Worm (Caenorhabditis elegans) whole organism, L4 larva: ENCODE data around the gene B0416.4.

Experiments used
- F26F4.8 ChIP-seq: fragments of 200-800 bp; sonication (Bioruptor generic); conservative IDR thresholded peaks from 2 replicates; pipeline ENCODE4 v1.3.6; 2022; ENCODE audit warnings: missing genetic modification characterization, missing compliant biosample characterization
- F37D6.2 ChIP-seq: sonication (generic microtip); optimal IDR thresholded peaks from 2 replicates; lab custom pipeline; 2016; ENCODE audit warnings: mild to moderate bottlenecking, missing genetic modification characterization, missing compliant biosample characterization
- F44E2.7 ChIP-seq: fragments of 200-800 bp; sonication (Bioruptor generic); IDR thresholded peaks from 2 replicates; pipeline ENCODE4 v2.1.2; 2022; ENCODE audit warnings: missing genetic modification characterization, missing compliant biosample characterization
- T26A8.4 ChIP-seq: fragments of 200-800 bp; sonication (Bioruptor generic); IDR thresholded peaks from 2 replicates; pipeline ENCODE4 v1.3.6; 2022; ENCODE audit warnings: missing genetic modification characterization, missing compliant biosample characterization
- Y105C5A.15 ChIP-seq: fragments of 200-800 bp; sonication (Bioruptor generic); IDR thresholded peaks from 2 replicates; pipeline ENCODE4 v1.3.6; 2022; ENCODE audit warnings: missing genetic modification characterization, missing compliant biosample characterization
- Y5F2A.4 ChIP-seq: fragments of 200-800 bp; sonication (Bioruptor generic); optimal IDR thresholded peaks from 2 replicates; lab custom pipeline; 2018; ENCODE audit warnings: mild to moderate bottlenecking, missing genetic modification characterization, missing compliant biosample characterization
- Y75B8A.6 ChIP-seq: fragments of 200-800 bp; sonication (Bioruptor generic); IDR thresholded peaks from 2 replicates; pipeline ENCODE4 v1.3.6; 2022; ENCODE audit warnings: missing genetic modification reagents, missing genetic modification characterization, missing compliant biosample characterization
- ZK546.5 ChIP-seq, 2 experiments: sonication (generic microtip); optimal IDR thresholded peaks; 2 replicates each; lab custom pipeline; 2017; ENCODE audit warnings: missing biosample characterization in 2 of 2, missing genetic modification characterization in 2 of 2
- aha-1 ChIP-seq: fragments of 150-350 bp; peaks from one replicate; lab custom pipeline; 2014; ENCODE audit warnings: missing biosample characterization, missing genetic modification characterization
- attf-4 ChIP-seq: sonication (generic microtip); optimal IDR thresholded peaks from 3 replicates; lab custom pipeline; 2017; ENCODE audit warnings: missing biosample characterization, missing genetic modification characterization
- ceh-32 ChIP-seq: sonication (generic microtip); optimal IDR thresholded peaks from 2 replicates; lab custom pipeline; 2016; ENCODE audit warnings: mild to moderate bottlenecking, missing genetic modification characterization, missing compliant biosample characterization; ENCODE audit not compliant: poor library complexity
- ceh-82 ChIP-seq: sonication (generic microtip); optimal IDR thresholded peaks from 2 replicates; lab custom pipeline; 2017; ENCODE audit warnings: missing biosample characterization, missing genetic modification characterization
- ctbp-1 ChIP-seq: fragments of 200-800 bp; sonication (Bioruptor generic); IDR thresholded peaks from 2 replicates; pipeline ENCODE4 v1.3.6; 2022; ENCODE audit warnings: missing genetic modification reagents, missing genetic modification characterization, missing compliant biosample characterization
- daf-12 ChIP-seq: fragments of 150-350 bp; optimal IDR thresholded peaks from 2 replicates; lab custom pipeline; 2014; ENCODE audit warnings: missing biosample characterization, missing genetic modification reagents, missing genetic modification characterization
- daf-16 ChIP-seq, 3 experiments: sonication (generic microtip); optimal IDR thresholded peaks; 2 replicates each; lab custom pipeline; 2016 to 2017; ENCODE audit warnings: missing genetic modification characterization in 3 of 3, missing genetic modification reagents in 3 of 3, mild to moderate bottlenecking in 2 of 3, missing compliant biosample characterization in 2 of 3, missing biosample characterization in 1 of 3, moderate library complexity in 1 of 3
- dmd-6 ChIP-seq: fragments of 200-800 bp; sonication (Bioruptor generic); IDR thresholded peaks from 2 replicates; pipeline ENCODE4 v1.3.6; 2022; ENCODE audit warnings: missing genetic modification reagents, missing genetic modification characterization, missing compliant biosample characterization
- dve-1 ChIP-seq: sonication (generic microtip); optimal IDR thresholded peaks from 2 replicates; lab custom pipeline; 2017; ENCODE audit warnings: antibody characterized with exemption, mild to moderate bottlenecking, missing genetic modification characterization, missing compliant biosample characterization; ENCODE audit not compliant: insufficient read depth
- egl-27 ChIP-seq: sonication (generic microtip); optimal IDR thresholded peaks from 3 replicates; lab custom pipeline; 2017; ENCODE audit warnings: missing biosample characterization, missing genetic modification reagents, missing genetic modification characterization
- fos-1 ChIP-seq: fragments of 150-350 bp; optimal IDR thresholded peaks from 2 replicates; lab custom pipeline; 2014; ENCODE audit warnings: missing biosample characterization, missing genetic modification characterization
- hif-1 ChIP-seq, 2 experiments: sonication (generic microtip); optimal IDR thresholded peaks; 2 replicates each; lab custom pipeline; 2016 to 2017; ENCODE audit warnings: missing compliant biosample characterization in 2 of 2, missing genetic modification characterization in 2 of 2, missing genetic modification reagents in 2 of 2, missing genotype in 2 of 2, mild to moderate bottlenecking in 1 of 2
- hlh-30 ChIP-seq: sonication (generic microtip); optimal IDR thresholded peaks from 2 replicates; lab custom pipeline; 2017; ENCODE audit warnings: antibody characterized with exemption, mild to moderate bottlenecking, missing genetic modification characterization, missing compliant biosample characterization; ENCODE audit not compliant: insufficient read depth
- hmg-1.1 ChIP-seq: fragments of 200-800 bp; sonication (Bioruptor generic); IDR thresholded peaks from 2 replicates; pipeline ENCODE4 v1.3.6; 2022; ENCODE audit warnings: missing genetic modification reagents, missing genetic modification characterization, missing compliant biosample characterization
- lin-1 ChIP-seq: fragments of 200-800 bp; sonication (Bioruptor generic); IDR thresholded peaks from 2 replicates; pipeline ENCODE4 v1.3.6; 2022; ENCODE audit warnings: missing genetic modification reagents, missing genetic modification characterization, missing compliant biosample characterization
- lin-15B ChIP-seq: fragments of 150-350 bp; sonication (generic microtip); optimal IDR thresholded peaks from 3 replicates; lab custom pipeline; 2014; ENCODE audit warnings: missing biosample characterization, missing genetic modification characterization
- lin-38 ChIP-seq: fragments of 200-800 bp; sonication (Bioruptor generic); IDR thresholded peaks from 2 replicates; pipeline ENCODE4 v1.3.6; 2022; ENCODE audit warnings: missing genetic modification reagents, missing genetic modification characterization, missing compliant biosample characterization
- lir-3 ChIP-seq: sonication (generic microtip); optimal IDR thresholded peaks from 2 replicates; lab custom pipeline; 2016; ENCODE audit warnings: mild to moderate bottlenecking, missing genetic modification characterization, missing compliant biosample characterization
- madf-5 ChIP-seq, 2 experiments: fragments of 200-800 bp; sonication (Bioruptor generic); IDR thresholded peaks; 2 replicates each; pipeline ENCODE4 v1.3.6; 2022; ENCODE audit warnings: missing compliant biosample characterization in 2 of 2, missing genetic modification characterization in 2 of 2
- mes-2 ChIP-seq: sonication (generic microtip); optimal IDR thresholded peaks from 2 replicates; lab custom pipeline; 2016; ENCODE audit warnings: missing genotype, mild to moderate bottlenecking, missing genetic modification characterization, missing compliant biosample characterization; ENCODE audit not compliant: poor library complexity, severe bottlenecking
- mxl-2 ChIP-seq: fragments of 200-800 bp; sonication (Bioruptor generic); conservative IDR thresholded peaks from 2 replicates; pipeline ENCODE4 v1.3.6; 2022; ENCODE audit warnings: missing genetic modification reagents, missing genetic modification characterization, missing compliant biosample characterization
- mxl-3 ChIP-seq: fragments of 200-800 bp; sonication (Bioruptor generic); optimal IDR thresholded peaks from 2 replicates; lab custom pipeline; 2018; ENCODE audit warnings: mild to moderate bottlenecking, missing genetic modification characterization, missing compliant biosample characterization
- nhr-10 ChIP-seq: fragments of 150-350 bp; optimal IDR thresholded peaks from 2 replicates; lab custom pipeline; 2014; ENCODE audit warnings: missing biosample characterization, missing genetic modification characterization
- nhr-102 ChIP-seq: sonication (generic microtip); optimal IDR thresholded peaks from 2 replicates; lab custom pipeline; 2016; ENCODE audit warnings: mild to moderate bottlenecking, missing genetic modification characterization, moderate library complexity, missing compliant biosample characterization
- nhr-11 ChIP-seq: fragments of 150-350 bp; optimal IDR thresholded peaks from 2 replicates; lab custom pipeline; 2014; ENCODE audit warnings: missing biosample characterization, missing genetic modification characterization
- nhr-111 ChIP-seq: fragments of 200-800 bp; sonication (Bioruptor generic); optimal IDR thresholded peaks from 2 replicates; lab custom pipeline; 2018; ENCODE audit warnings: mild to moderate bottlenecking, missing genetic modification characterization, missing compliant biosample characterization
- nhr-237 ChIP-seq: sonication (generic microtip); optimal IDR thresholded peaks from 2 replicates; lab custom pipeline; 2017; ENCODE audit warnings: missing biosample characterization, missing genetic modification characterization
- nhr-48 ChIP-seq: sonication (generic microtip); optimal IDR thresholded peaks from 2 replicates; lab custom pipeline; 2016; ENCODE audit warnings: mild to moderate bottlenecking, missing genetic modification characterization, missing compliant biosample characterization
- nhr-6 ChIP-seq: fragments of 150-350 bp; optimal IDR thresholded peaks from 2 replicates; lab custom pipeline; 2014; ENCODE audit warnings: missing biosample characterization, missing genetic modification characterization
- sdz-12 ChIP-seq: fragments of 200-800 bp; sonication (Bioruptor generic); optimal IDR thresholded peaks from 2 replicates; lab custom pipeline; 2018; ENCODE audit warnings: mild to moderate bottlenecking, missing genetic modification characterization, missing compliant biosample characterization
- set-16 ChIP-seq: fragments of 200-800 bp; sonication (Bioruptor generic); IDR thresholded peaks from 2 replicates; pipeline ENCODE4 v1.3.6; 2022; ENCODE audit warnings: missing genetic modification reagents, missing genetic modification characterization, missing compliant biosample characterization
- skn-1 ChIP-seq: fragments of 150-350 bp; optimal IDR thresholded peaks from 2 replicates; lab custom pipeline; 2014; ENCODE audit warnings: missing biosample characterization, missing genetic modification characterization
- snpc-1.2 ChIP-seq: fragments of 200-800 bp; sonication (Bioruptor generic); IDR thresholded peaks from 2 replicates; pipeline ENCODE4 v1.3.6; 2022; ENCODE audit warnings: missing genetic modification reagents, missing genetic modification characterization, missing compliant biosample characterization
- spr-1 ChIP-seq: sonication (generic microtip); optimal IDR thresholded peaks from 2 replicates; lab custom pipeline; 2016; ENCODE audit warnings: mild to moderate bottlenecking, missing genetic modification characterization, missing compliant biosample characterization
- spr-3 ChIP-seq: fragments of 200-800 bp; sonication (Bioruptor generic); optimal IDR thresholded peaks from 2 replicates; lab custom pipeline; 2018; ENCODE audit warnings: mild to moderate bottlenecking, missing genetic modification characterization, missing compliant biosample characterization
- tag-97 ChIP-seq: fragments of 200-800 bp; sonication (Bioruptor generic); IDR thresholded peaks from 2 replicates; pipeline ENCODE4 v1.3.6; 2022; ENCODE audit warnings: missing genetic modification characterization, missing compliant biosample characterization
- tra-1 ChIP-seq: fragments of 200-800 bp; sonication (Bioruptor generic); IDR thresholded peaks from 2 replicates; pipeline ENCODE4 v1.3.6; 2022; ENCODE audit warnings: missing genetic modification reagents, missing genetic modification characterization, missing compliant biosample characterization
- unc-62 ChIP-seq, 3 experiments: fragments of 150-350 bp in 1 of 3; sonication (generic microtip); optimal IDR thresholded peaks in 2 of 3; peaks in 1 of 3; 1 replicate in 1 of 3; 2 replicates in 2 of 3; lab custom pipeline; 2014 to 2017; ENCODE audit warnings: missing biosample characterization in 3 of 3, missing genetic modification characterization in 3 of 3, missing genetic modification reagents in 3 of 3, missing genotype in 1 of 3
- vab-7 ChIP-seq: fragments of 200-800 bp; sonication (Bioruptor generic); IDR thresholded peaks from 2 replicates; pipeline ENCODE4 v1.3.6; 2022; ENCODE audit warnings: missing genetic modification reagents, missing genetic modification characterization, missing compliant biosample characterization
- zfp-2 ChIP-seq: sonication (generic microtip); optimal IDR thresholded peaks from 2 replicates; lab custom pipeline; 2016; ENCODE audit warnings: mild to moderate bottlenecking, missing genetic modification characterization, missing compliant biosample characterization
- zfp-3 ChIP-seq: fragments of 200-800 bp; sonication (Bioruptor generic); conservative IDR thresholded peaks from 2 replicates; pipeline ENCODE4 v1.3.6; 2022; ENCODE audit warnings: missing genetic modification reagents, missing genetic modification characterization, missing compliant biosample characterization
- zip-2 ChIP-seq: fragments of 150-350 bp; optimal IDR thresholded peaks from 2 replicates; lab custom pipeline; 2014; ENCODE audit warnings: missing biosample characterization, missing genetic modification characterization
- ztf-11 ChIP-seq: fragments of 150-350 bp; optimal IDR thresholded peaks from 2 replicates; lab custom pipeline; 2014; ENCODE audit warnings: missing biosample characterization, missing genetic modification characterization

The B0416.4 gene

ce11 chrX:9233805-9234204 lies 44.9 kb upstream of the B0416.4 start:
- TF ChIP-seq mxl-2: no peak
- no peak for TF ChIP-seq aha-1 (tag; lab: Kevin White, UChicago)
- TF ChIP-seq egl-27: no peak
- TF ChIP-seq set-16: peak; percentile 94
- TF ChIP-seq mes-2 (tag; lab: Kevin White, UChicago): no peak
- no peak for TF ChIP-seq nhr-10 (tag; lab: Kevin White, UChicago)
- TF ChIP-seq vab-7 (GFP tag; lab: Robert Waterston, UW): no peak
- no peak for TF ChIP-seq tra-1 (GFP tag; lab: Robert Waterston, UW)
- peak; percentile 27 for TF ChIP-seq spr-1 (tag; lab: Kevin White, UChicago)
- no peak for TF ChIP-seq hmg-1.1 (GFP tag; lab: Robert Waterston, UW)
- TF ChIP-seq hlh-30 (tag; lab: Kevin White, UChicago): no peak
- no peak for TF ChIP-seq F26F4.8 (GFP tag; lab: Robert Waterston, UW)
- no peak for TF ChIP-seq zip-2 (tag; lab: Kevin White, UChicago)
- no peak for TF ChIP-seq daf-12 (tag; lab: Kevin White, UChicago)
- TF ChIP-seq daf-16 (GFP tag; optimal IDR thresholded peaks at IDR 0.05; lab: Kevin White, UChicago): no peak
- no peak for TF ChIP-seq daf-16 (tag; optimal IDR thresholded peaks at IDR 0.05; lab: Kevin White, UChicago)
- TF ChIP-seq ceh-82 (tag; lab: Kevin White, UChicago): no peak
- TF ChIP-seq snpc-1.2 (GFP tag; lab: Robert Waterston, UW): no peak
- TF ChIP-seq ZK546.5 (tag; optimal IDR thresholded peaks at IDR 0.05; lab: Kevin White, UChicago): no peak
- TF ChIP-seq spr-3 (GFP tag; lab: Kevin White, UChicago): no peak
- TF ChIP-seq nhr-11 (tag; lab: Kevin White, UChicago): no peak
- TF ChIP-seq nhr-111 (GFP tag; lab: Kevin White, UChicago): no peak
- TF ChIP-seq dve-1: no peak
- TF ChIP-seq madf-5 (GFP tag; IDR thresholded peaks at IDR 0.05; lab: Robert Waterston, UW): no peak
- TF ChIP-seq tag-97: no peak
- no peak for TF ChIP-seq attf-4
- TF ChIP-seq F37D6.2 (tag; lab: Kevin White, UChicago): no peak
- no peak for TF ChIP-seq fos-1 (tag; lab: Kevin White, UChicago)
- TF ChIP-seq mxl-3: peak; percentile 5
- no peak for TF ChIP-seq nhr-237 (tag; lab: Kevin White, UChicago)
- TF ChIP-seq lin-1 (GFP tag; lab: Robert Waterston, UW): no peak
- no peak for TF ChIP-seq Y75B8A.6
- no peak for TF ChIP-seq ztf-11 (tag; lab: Kevin White, UChicago)
- TF ChIP-seq unc-62 (GFP tag; optimal IDR thresholded peaks at IDR 0.05 in 1 of 2; lab: Kevin White, UChicago): no peak
- TF ChIP-seq unc-62 (tag; optimal IDR thresholded peaks at IDR 0.05; lab: Kevin White, UChicago): no peak
- TF ChIP-seq lin-38 (GFP tag; lab: Robert Waterston, UW): no peak
- TF ChIP-seq nhr-102: peak; percentile 49
- TF ChIP-seq lir-3 (tag; lab: Kevin White, UChicago): no peak
- no peak for TF ChIP-seq hif-1 (tag; optimal IDR thresholded peaks at IDR 0.05; lab: Kevin White, UChicago)
- no peak for TF ChIP-seq zfp-2 (tag; lab: Kevin White, UChicago)
- TF ChIP-seq nhr-6 (tag; lab: Kevin White, UChicago): no peak
- no peak for TF ChIP-seq ctbp-1 (GFP tag; lab: Robert Waterston, UW)
- TF ChIP-seq Y5F2A.4: peak; percentile 4
- TF ChIP-seq sdz-12: no peak
- no peak for TF ChIP-seq skn-1 (tag; lab: Kevin White, UChicago)
- TF ChIP-seq lin-15B (tag; lab: Kevin White, UChicago): no peak
- TF ChIP-seq T26A8.4 (GFP tag; lab: Robert Waterston, UW): peak; percentile 57
- no peak for TF ChIP-seq dmd-6
- TF ChIP-seq nhr-48 (tag; lab: Kevin White, UChicago): peak; percentile 22
- TF ChIP-seq zfp-3 (GFP tag; lab: Robert Waterston, UW): no peak
- no peak for TF ChIP-seq Y105C5A.15
- TF ChIP-seq F44E2.7 (GFP tag; lab: Robert Waterston, UW): no peak
- TF ChIP-seq ceh-32: no peak
